Worm (Caenorhabditis elegans) whole organism, midembryonic: ENCODE data around the gene W06F12.3.

Experiments used
- klf-2 ChIP-seq: fragments of 200-800 bp; sonication (Bioruptor generic); conservative IDR thresholded peaks from 2 replicates; pipeline ENCODE4 v1.3.6; 2022; ENCODE audit warnings: missing genetic modification reagents, missing genetic modification characterization, missing compliant biosample characterization
- ref-1 ChIP-seq: fragments of 200-800 bp; sonication (Bioruptor generic); conservative IDR thresholded peaks from 2 replicates; pipeline ENCODE4 v1.3.6; 2022; ENCODE audit warnings: missing genetic modification reagents, missing genetic modification characterization, missing compliant biosample characterization
- tab-1 ChIP-seq: fragments of 200-800 bp; sonication (Bioruptor generic); IDR thresholded peaks from 2 replicates; pipeline ENCODE4 v1.3.6; 2022; ENCODE audit warnings: missing genetic modification characterization, missing compliant biosample characterization
- ztf-23 ChIP-seq: fragments of 200-800 bp; sonication (Bioruptor generic); IDR thresholded peaks from 2 replicates; pipeline ENCODE4 v1.3.6; 2022; ENCODE audit warnings: missing genetic modification reagents, missing genetic modification characterization, missing compliant biosample characterization

- TF ChIP-seq ztf-23 (GFP tag; lab: Robert Waterston, UW) (no peak), tab-1 (GFP tag; lab: Robert Waterston, UW) (no peak), klf-2 (no peak), ref-1 (GFP tag; lab: Robert Waterston, UW) (no peak)
These were observed 5.1 kb upstream of the W06F12.3 start for ce11 chrIII:13729760-13730159.
